Fruit fly (Drosophila melanogaster) whole organism, wandering third instar larva: ENCODE results near the gene Trim9.

Experiments
- Abd-B ChIP-seq: fragments of >200 bp; optimal IDR thresholded peaks from 2 replicates; lab custom pipeline; 2017; ENCODE audit warnings: missing biosample characterization, missing genetic modification characterization
- CG32264 ChIP-seq: fragments of 200-800 bp; sonication (Bioruptor generic); optimal IDR thresholded peaks from 2 replicates; lab custom pipeline; 2016; ENCODE audit warnings: missing biosample characterization, missing genetic modification characterization
- CG9705 ChIP-seq: fragments of 200-800 bp; sonication (Bioruptor generic); optimal IDR thresholded peaks from 2 replicates; lab custom pipeline; 2018; ENCODE audit warnings: missing biosample characterization, mild to moderate bottlenecking, missing genetic modification characterization
- CrebA ChIP-seq: fragments of 200-800 bp; sonication (Bioruptor generic); optimal IDR thresholded peaks from 2 replicates; lab custom pipeline; 2016; ENCODE audit warnings: missing biosample characterization, mild to moderate bottlenecking, missing genetic modification characterization, borderline replicate concordance
- Dfd ChIP-seq: fragments of >200 bp; optimal IDR thresholded peaks from 2 replicates; lab custom pipeline; 2017; ENCODE audit warnings: missing biosample characterization, missing genetic modification characterization
- Dif ChIP-seq: fragments of 200-275, 200-300 bp; sonication (Bioruptor generic); optimal IDR thresholded peaks from 2 replicates; lab custom pipeline; 2018; ENCODE audit warnings: missing biosample characterization, missing genetic modification characterization; ENCODE audit not compliant: partially characterized antibody
- GATAd ChIP-seq: sonication (Bioruptor generic); optimal IDR thresholded peaks from 2 replicates; lab custom pipeline; 2016; ENCODE audit warnings: missing biosample characterization, missing genetic modification characterization
- HLH106 ChIP-seq: fragments of 200-800 bp; optimal IDR thresholded peaks from 3 replicates; lab custom pipeline; 2019; ENCODE audit warnings: missing biosample characterization, mild to moderate bottlenecking, missing genetic modification characterization, moderate library complexity
- Hnf4 ChIP-seq: fragments of 200-800 bp; sonication (Bioruptor generic); optimal IDR thresholded peaks from 2 replicates; lab custom pipeline; 2016; ENCODE audit warnings: missing biosample characterization, mild to moderate bottlenecking, missing genetic modification characterization
- Hr78 ChIP-seq: fragments of >200 bp; optimal IDR thresholded peaks from 2 replicates; lab custom pipeline; 2017; ENCODE audit warnings: missing biosample characterization, missing genetic modification characterization
- Hr83 ChIP-seq: fragments of 200-300 bp; sonication (Bioruptor generic); optimal IDR thresholded peaks from 2 replicates; lab custom pipeline; 2016; ENCODE audit warnings: missing biosample characterization, mild to moderate bottlenecking, missing genetic modification characterization, moderate library complexity; ENCODE audit not compliant: poor library complexity, severe bottlenecking
- Jra ChIP-seq: sonication (Bioruptor generic); optimal IDR thresholded peaks from 2 replicates; lab custom pipeline; 2016; ENCODE audit warnings: missing biosample characterization, missing genetic modification characterization
- Mio ChIP-seq: sonication (Bioruptor generic); optimal IDR thresholded peaks from 2 replicates; lab custom pipeline; 2016; ENCODE audit warnings: missing biosample characterization, missing genetic modification characterization
- Myc ChIP-seq: fragments of >200 bp; optimal IDR thresholded peaks from 2 replicates; lab custom pipeline; 2017
- N ChIP-seq: fragments of >200 bp; optimal IDR thresholded peaks from 2 replicates; lab custom pipeline; 2018; ENCODE audit warnings: missing biosample characterization, missing external identifiers, missing genetic modification characterization
- OdsH ChIP-seq: fragments of 200-800 bp; sonication (Bioruptor generic); optimal IDR thresholded peaks from 2 replicates; lab custom pipeline; 2016; ENCODE audit warnings: missing biosample characterization, mild to moderate bottlenecking, missing genetic modification characterization
- Rel ChIP-seq, 2 experiments: fragments of 200-800 bp; sonication (Bioruptor generic) in 1 of 2; optimal IDR thresholded peaks; 2 replicates in 1 of 2; 3 replicates in 1 of 2; lab custom pipeline; 2016 to 2019; ENCODE audit warnings: mild to moderate bottlenecking in 2 of 2, missing biosample characterization in 2 of 2, missing genetic modification characterization in 2 of 2, moderate library complexity in 1 of 2
- Sp1 ChIP-seq: fragments of 200-800 bp; sonication (Bioruptor generic); optimal IDR thresholded peaks from 3 replicates; lab custom pipeline; 2019; ENCODE audit warnings: missing biosample characterization, mild to moderate bottlenecking, missing genetic modification characterization, moderate library complexity
- Vsx2 ChIP-seq: fragments of 200-300, 225-300 bp; sonication (Bioruptor generic); optimal IDR thresholded peaks from 2 replicates; lab custom pipeline; 2018; ENCODE audit warnings: missing biosample characterization, missing genetic modification characterization; ENCODE audit not compliant: partially characterized antibody
- br ChIP-seq: fragments of 200-800 bp; sonication (Bioruptor generic); optimal IDR thresholded peaks from 2 replicates; lab custom pipeline; 2016; ENCODE audit warnings: missing biosample characterization, missing genetic modification characterization
- brk ChIP-seq: fragments of 200-800 bp; sonication (Bioruptor generic); optimal IDR thresholded peaks from 2 replicates; lab custom pipeline; 2016; ENCODE audit warnings: missing biosample characterization, mild to moderate bottlenecking, missing genetic modification characterization
- dl ChIP-seq, 2 experiments: fragments of 175-275, 200-275 bp in 1 of 2; fragments of 200-275 bp in 1 of 2; sonication (Bioruptor generic); optimal IDR thresholded peaks; lab custom pipeline; 2018; ENCODE audit warnings: mild to moderate bottlenecking in 2 of 2, missing biosample characterization in 2 of 2, missing genetic modification characterization in 2 of 2, moderate library complexity in 2 of 2; ENCODE audit not compliant: partially characterized antibody in 2 of 2, insufficient read depth in 1 of 2
- dmrt93B ChIP-seq: fragments of 200-800 bp; sonication (Bioruptor generic); optimal IDR thresholded peaks from 2 replicates; lab custom pipeline; 2018; ENCODE audit warnings: missing biosample characterization, mild to moderate bottlenecking, missing genetic modification characterization
- dsf ChIP-seq: sonication (Bioruptor generic); optimal IDR thresholded peaks from 2 replicates; lab custom pipeline; 2016; ENCODE audit warnings: missing biosample characterization, missing genetic modification characterization, borderline replicate concordance
- ey ChIP-seq: fragments of 200-800 bp; sonication (Bioruptor generic); optimal IDR thresholded peaks from 2 replicates; lab custom pipeline; 2016; ENCODE audit warnings: missing biosample characterization, missing genetic modification characterization
- foxo ChIP-seq, 2 experiments: fragments of 200-800 bp; sonication (Bioruptor generic); optimal IDR thresholded peaks; 2 replicates in 1 of 2; 3 replicates in 1 of 2; lab custom pipeline; 2016 to 2017; ENCODE audit warnings: missing biosample characterization in 2 of 2, missing genetic modification characterization in 2 of 2
- fru ChIP-seq: fragments of 200-800 bp; sonication (Bioruptor generic); optimal IDR thresholded peaks from 3 replicates; lab custom pipeline; 2016; ENCODE audit warnings: missing biosample characterization, mild to moderate bottlenecking, missing genetic modification characterization
- h ChIP-seq: fragments of 200-800 bp; sonication (Bioruptor generic); optimal IDR thresholded peaks from 3 replicates; lab custom pipeline; 2016; ENCODE audit warnings: missing biosample characterization, mild to moderate bottlenecking, missing genetic modification characterization
- jim ChIP-seq: fragments of 175-275, 200-325 bp; sonication (Bioruptor generic); optimal IDR thresholded peaks from 2 replicates; lab custom pipeline; 2016; ENCODE audit warnings: missing biosample characterization, mild to moderate bottlenecking, missing genetic modification characterization
- lola ChIP-seq: fragments of >200 bp; optimal IDR thresholded peaks from 2 replicates; lab custom pipeline; 2017; ENCODE audit warnings: missing biosample characterization, missing genetic modification characterization
- pan ChIP-seq: fragments of >200 bp; optimal IDR thresholded peaks from 2 replicates; lab custom pipeline; 2017
- psq ChIP-seq: fragments of 200-800 bp; sonication (Bioruptor generic); optimal IDR thresholded peaks from 3 replicates; lab custom pipeline; 2017; ENCODE audit warnings: missing biosample characterization, mild to moderate bottlenecking, missing genetic modification characterization, moderate library complexity
- rgr ChIP-seq: fragments of 200-800 bp; sonication (Bioruptor generic); optimal IDR thresholded peaks from 3 replicates; lab custom pipeline; 2016; ENCODE audit warnings: missing biosample characterization, mild to moderate bottlenecking, missing genetic modification characterization
- sage ChIP-seq: fragments of 200-800 bp; sonication (Bioruptor generic); optimal IDR thresholded peaks from 2 replicates; lab custom pipeline; 2016; ENCODE audit warnings: missing biosample characterization, mild to moderate bottlenecking, missing genetic modification characterization
- sv ChIP-seq: fragments of 200-800 bp; sonication (Bioruptor generic); optimal IDR thresholded peaks from 3 replicates; lab custom pipeline; 2016; ENCODE audit warnings: missing biosample characterization, missing genetic modification characterization
- tai ChIP-seq: sonication (Bioruptor generic); optimal IDR thresholded peaks from 2 replicates; lab custom pipeline; 2016; ENCODE audit warnings: missing biosample characterization, missing genetic modification characterization
- usp ChIP-seq: fragments of >200 bp; optimal IDR thresholded peaks from 2 replicates; lab custom pipeline; 2017; ENCODE audit warnings: missing biosample characterization, missing genetic modification characterization
- woc ChIP-seq: sonication (Bioruptor generic); optimal IDR thresholded peaks from 2 replicates; lab custom pipeline; 2016; ENCODE audit warnings: missing biosample characterization, mild to moderate bottlenecking, missing genetic modification characterization

Trim9 gene

DNA sequence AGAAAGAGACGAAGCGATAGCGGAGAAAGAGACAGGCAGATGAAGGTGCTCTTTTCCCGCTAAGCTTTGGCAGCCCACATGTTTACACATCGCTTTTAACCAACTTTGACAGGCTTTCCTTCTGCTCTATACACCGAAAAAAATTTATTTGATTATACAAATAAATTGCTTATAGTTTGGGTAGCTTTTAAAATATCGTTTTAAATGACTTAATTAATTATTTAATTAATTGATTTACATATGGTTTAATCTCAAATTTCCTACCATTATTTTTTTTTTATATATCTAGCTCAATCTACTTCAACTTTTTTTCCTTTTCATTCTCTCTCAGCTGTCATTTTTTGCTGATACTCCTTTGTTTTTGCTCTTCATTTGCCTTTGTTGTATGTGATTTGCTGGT, 128.3 kb downstream of the Trim9 start:
- no peak for TF ChIP-seq Myc (lab: Kevin White, UChicago)
- TF ChIP-seq Jra, result no peak
- TF ChIP-seq psq, result peak; percentile 2
- peak; percentile 9 for TF ChIP-seq HLH106 (tag; lab: Kevin White, UChicago)
- no peak for TF ChIP-seq jim (GFP tag; lab: Kevin White, UChicago)
- TF ChIP-seq Abd-B (GFP tag; lab: Kevin White, UChicago), result no peak
- no peak for TF ChIP-seq Hr83 (GFP tag; lab: Kevin White, UChicago)
- no peak for TF ChIP-seq usp (GFP tag; lab: Kevin White, UChicago)
- no peak for TF ChIP-seq lola (GFP tag; lab: Kevin White, UChicago)

DNA sequence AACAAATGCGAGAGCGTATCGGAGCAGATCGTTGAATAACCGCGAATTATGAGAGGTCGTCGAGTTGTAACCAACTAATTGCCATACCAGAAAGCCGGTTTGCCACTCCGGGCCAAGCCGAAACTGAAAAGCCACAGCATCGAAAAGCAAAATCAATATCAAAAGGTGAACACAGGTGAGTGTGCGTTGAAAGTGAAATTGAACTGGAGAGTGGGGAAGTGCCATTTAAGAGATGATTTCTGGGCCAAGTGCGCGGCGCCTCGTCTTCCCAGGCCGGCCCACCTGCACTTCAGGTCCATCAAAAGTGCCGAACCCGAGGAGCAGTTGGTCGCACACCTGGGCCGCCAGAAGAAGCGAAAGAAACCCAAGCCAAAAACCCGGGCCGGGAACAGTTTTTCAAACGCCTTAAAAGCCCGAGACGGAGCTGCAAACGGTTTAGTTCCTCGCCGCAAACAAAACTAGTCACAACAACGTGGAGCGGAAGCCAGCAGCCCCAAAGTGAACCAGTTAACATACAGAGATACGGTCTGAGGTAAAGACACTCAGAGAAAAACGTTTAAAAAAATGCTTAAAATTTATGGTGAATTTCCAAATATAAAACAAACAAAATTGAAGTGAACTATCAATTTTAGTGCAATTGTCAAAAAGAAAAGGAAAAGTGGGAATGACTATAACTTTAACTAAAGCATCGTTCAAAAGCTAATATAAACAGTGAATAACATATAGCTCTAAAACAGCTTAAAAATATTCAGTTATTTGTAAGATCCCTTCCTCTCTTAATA, 132.4 kb downstream of the Trim9 start, which contains the start of gene CG17104:
Gene CG17104 (plus strand): TSS at position 266 of the 782 bp plus-strand sequence.
- TF ChIP-seq OdsH (GFP tag; lab: Kevin White, UChicago) (peak; percentile 48), tai (GFP tag; lab: Kevin White, UChicago) (peak; percentile 32), dmrt93B (GFP tag; lab: Kevin White, UChicago) (no peak), Abd-B (GFP tag; lab: Kevin White, UChicago) (no peak), br (GFP tag; lab: Kevin White, UChicago) (peak; percentile 33), Mio (GFP tag; lab: Kevin White, UChicago) (no peak), fru (GFP tag; lab: Kevin White, UChicago) (peak; percentile 75), Dfd (GFP tag; lab: Kevin White, UChicago) (no peak), rgr (GFP tag; lab: Kevin White, UChicago) (peak; percentile 58), Myc (lab: Kevin White, UChicago) (no peak), Hnf4 (GFP tag; lab: Kevin White, UChicago) (peak; percentile 29), dsf (GFP tag; lab: Kevin White, UChicago) (no peak), HLH106 (tag; lab: Kevin White, UChicago) (peak; percentile 54), Rel (GFP tag; optimal IDR thresholded peaks at IDR 0.05; lab: Kevin White, UChicago) (no peak), Rel (tag; optimal IDR thresholded peaks at IDR 0.05; lab: Kevin White, UChicago) (no peak), GATAd (GFP tag; lab: Kevin White, UChicago) (no peak), CG9705 (GFP tag; lab: Kevin White, UChicago) (no peak), Dif (GFP tag; lab: Kevin White, UChicago) (no peak), CG32264 (GFP tag; lab: Kevin White, UChicago) (no peak), sage (GFP tag; lab: Kevin White, UChicago) (no peak), sv (GFP tag; lab: Kevin White, UChicago) (no peak), Hr83 (GFP tag; lab: Kevin White, UChicago) (no peak), N (no peak), brk (GFP tag; lab: Kevin White, UChicago) (no peak), Vsx2 (GFP tag; lab: Kevin White, UChicago) (no peak), Jra (no peak), ey (GFP tag; lab: Kevin White, UChicago) (peak; percentile 44), psq (no peak), woc (GFP tag; lab: Kevin White, UChicago) (peak; percentile 55), Hr78 (GFP tag; lab: Kevin White, UChicago) (no peak), lola (GFP tag; lab: Kevin White, UChicago) (no peak), Sp1 (GFP tag; lab: Kevin White, UChicago) (peak; percentile 46), dl (GFP tag; optimal IDR thresholded peaks at IDR 0.05; lab: Kevin White, UChicago; ENCODE audit: insufficient read depth in 1 of 2, partially characterized antibody in 2 of 2) (no peak), usp (GFP tag; lab: Kevin White, UChicago) (no peak), pan (lab: Kevin White, UChicago) (no peak), foxo (GFP tag; optimal IDR thresholded peaks at IDR 0.05; lab: Kevin White, UChicago) (peak in 1 of 2 experiments; percentile 60), jim (GFP tag; lab: Kevin White, UChicago) (no peak), h (GFP tag; lab: Kevin White, UChicago) (peak; percentile 63), CrebA (GFP tag; lab: Kevin White, UChicago) (no peak)
